Worm (Caenorhabditis elegans) whole organism, L3 larva: ENCODE measurements around the gene oac-49.

ENCODE experiments used
- aly-2 ChIP-seq: fragments of 150-350 bp; optimal IDR thresholded peaks from 2 replicates; lab custom pipeline; 2014; ENCODE audit warnings: missing biosample characterization, missing genetic modification characterization
- fkh-10 ChIP-seq: sonication (generic microtip); optimal IDR thresholded peaks from 2 replicates; lab custom pipeline; 2017; ENCODE audit warnings: missing biosample characterization, missing genetic modification reagents, missing genetic modification characterization
- nhr-237 ChIP-seq: fragments of 150-350 bp; optimal IDR thresholded peaks from 2 replicates; lab custom pipeline; 2014; ENCODE audit warnings: missing biosample characterization, missing genetic modification characterization
- pha-4 ChIP-seq: fragments of 150-350 bp; optimal IDR thresholded peaks from 2 replicates; lab custom pipeline; 2014; ENCODE audit warnings: missing biosample characterization, missing genetic modification reagents, missing genetic modification characterization
- unc-62 ChIP-seq: fragments of 150-350 bp; sonication (generic microtip); optimal IDR thresholded peaks from 4 replicates; lab custom pipeline; 2014; ENCODE audit warnings: missing biosample characterization, missing genetic modification reagents, missing genetic modification characterization

DNA sequence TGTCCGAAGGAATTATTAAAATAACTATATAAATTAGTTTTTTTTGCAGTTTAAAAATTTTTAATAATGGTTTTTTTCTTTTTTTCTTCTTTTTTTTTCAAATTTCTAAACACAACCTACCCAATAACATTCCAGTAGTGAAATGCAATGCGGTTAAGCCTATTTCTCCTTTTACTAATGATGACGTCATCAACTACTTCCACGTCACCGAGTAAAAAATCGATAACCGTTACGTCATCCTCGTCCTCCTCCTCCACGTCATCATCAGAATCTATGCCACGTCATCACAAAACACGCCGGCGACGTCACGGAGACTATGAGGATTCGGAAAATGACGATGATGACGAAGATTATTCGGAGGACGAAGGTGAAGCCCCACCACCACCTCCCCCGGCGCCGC, 43.1 kb upstream of the oac-49 start, which contains the start of gene hot-2:
- TF ChIP-seq fkh-10: no peak
- TF ChIP-seq aly-2 (tag; lab: Kevin White, UChicago): no peak
- no peak for TF ChIP-seq pha-4 (tag; lab: Kevin White, UChicago)
- TF ChIP-seq unc-62: no peak
- TF ChIP-seq nhr-237 (tag; lab: Kevin White, UChicago): no peak
